Fruit fly (Drosophila melanogaster): Measurements from ENCODE around the gene CCAP.

Gene CCAP

DNA sequence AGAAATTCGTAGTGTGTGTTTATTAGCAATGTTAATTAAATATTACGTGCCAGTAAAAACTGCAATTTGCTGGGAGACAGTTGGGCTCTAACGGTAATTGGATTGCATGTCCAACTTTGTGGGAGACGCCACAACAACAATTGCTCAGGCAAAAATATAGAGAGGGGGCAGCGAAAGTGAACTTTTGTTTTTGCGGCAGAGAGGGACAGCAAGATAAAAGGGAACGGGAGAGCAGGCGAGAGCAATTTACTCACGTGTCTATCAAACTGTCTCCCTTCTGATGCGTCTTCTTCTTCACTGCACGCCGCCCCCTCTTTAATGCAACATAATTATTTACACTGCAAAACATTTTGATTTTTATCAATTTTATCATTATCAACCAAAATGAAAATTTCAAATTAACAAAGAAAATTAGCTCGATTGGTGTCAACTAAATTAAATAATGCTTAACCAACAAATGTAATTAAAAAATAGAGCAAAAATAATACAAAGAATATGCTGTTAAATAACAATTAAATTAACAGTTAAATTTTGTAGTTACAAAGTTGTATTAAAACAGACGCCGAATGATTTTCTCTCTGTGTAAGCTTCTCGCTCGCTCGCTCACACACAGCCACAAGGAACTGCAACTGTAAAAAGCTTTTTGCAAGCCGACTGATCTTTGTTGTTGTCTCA lies 34.5 kb downstream of the CCAP start:
- TF ChIP-seq rgr (GFP tag; optimal IDR thresholded peaks at IDR 0.05): peak; percentile 88
- TF ChIP-seq Rel (GFP tag; optimal IDR thresholded peaks at IDR 0.05): no peak
- TF ChIP-seq Rel (tag; optimal IDR thresholded peaks at IDR 0.05): peak; percentile 35
- TF ChIP-seq dsf (GFP tag; optimal IDR thresholded peaks at IDR 0.05; ENCODE audit: borderline replicate concordance): peak; percentile 45
- peak; percentile 60 for TF ChIP-seq CG32264 (GFP tag; optimal IDR thresholded peaks at IDR 0.05)
- peak; percentile 51 for TF ChIP-seq brk (GFP tag; optimal IDR thresholded peaks at IDR 0.05)
- peak; percentile 76 for TF ChIP-seq tai (GFP tag; optimal IDR thresholded peaks at IDR 0.05)
- TF ChIP-seq psq (GFP tag; optimal IDR thresholded peaks at IDR 0.05): peak; percentile 81
- TF ChIP-seq N (GFP tag; optimal IDR thresholded peaks at IDR 0.05): no peak
- TF ChIP-seq Sp1 (GFP tag; optimal IDR thresholded peaks at IDR 0.05): peak; percentile 92
- peak; percentile 51 for TF ChIP-seq Dfd (GFP tag; optimal IDR thresholded peaks at IDR 0.05)
- peak; percentile 10 to 43 for TF ChIP-seq dl (GFP tag; optimal IDR thresholded peaks at IDR 0.05; ENCODE audit: insufficient read depth in 1 of 2, partially characterized antibody in 2 of 2)
- no peak for TF ChIP-seq Hr78 (GFP tag; optimal IDR thresholded peaks at IDR 0.05)
- peak; percentile 88 for TF ChIP-seq ey (GFP tag; optimal IDR thresholded peaks at IDR 0.05)
- TF ChIP-seq woc (GFP tag; optimal IDR thresholded peaks at IDR 0.05): peak; percentile 88
- no peak for TF ChIP-seq lola (GFP tag; optimal IDR thresholded peaks at IDR 0.05)
- TF ChIP-seq foxo (GFP tag; optimal IDR thresholded peaks at IDR 0.05): peak in 1 of 2 experiments; percentile 91
- TF ChIP-seq sage (GFP tag; optimal IDR thresholded peaks at IDR 0.05): peak; percentile 66
- peak; percentile 93 for TF ChIP-seq HLH106 (tag; optimal IDR thresholded peaks at IDR 0.05)
- TF ChIP-seq OdsH (GFP tag; optimal IDR thresholded peaks at IDR 0.05): peak; percentile 89
- TF ChIP-seq GATAd (GFP tag; optimal IDR thresholded peaks at IDR 0.05): no peak
- TF ChIP-seq Vsx2 (GFP tag; optimal IDR thresholded peaks at IDR 0.05; ENCODE audit: partially characterized antibody): no peak
- TF ChIP-seq Dif (GFP tag; optimal IDR thresholded peaks at IDR 0.05; ENCODE audit: partially characterized antibody): peak; percentile 44
- no peak for TF ChIP-seq sv (GFP tag; optimal IDR thresholded peaks at IDR 0.05)
- no peak for TF ChIP-seq jim (GFP tag; optimal IDR thresholded peaks at IDR 0.05)
- no peak for TF ChIP-seq usp (GFP tag; optimal IDR thresholded peaks at IDR 0.05)
- no peak for TF ChIP-seq Hr83 (GFP tag; optimal IDR thresholded peaks at IDR 0.05; ENCODE audit: poor library complexity, severe bottlenecking)
- TF ChIP-seq h (GFP tag; optimal IDR thresholded peaks at IDR 0.05): peak; percentile 93
- TF ChIP-seq Jra (GFP tag; optimal IDR thresholded peaks at IDR 0.05): peak; percentile 21
- no peak for TF ChIP-seq CrebA (GFP tag; optimal IDR thresholded peaks at IDR 0.05; ENCODE audit: borderline replicate concordance)
- TF ChIP-seq Mio (GFP tag; optimal IDR thresholded peaks at IDR 0.05): no peak
- TF ChIP-seq pan (optimal IDR thresholded peaks at IDR 0.05): no peak
- TF ChIP-seq dmrt93B (GFP tag; optimal IDR thresholded peaks at IDR 0.05): peak; percentile 89
- peak; percentile 78 for TF ChIP-seq CG9705 (GFP tag; optimal IDR thresholded peaks at IDR 0.05)
- TF ChIP-seq Abd-B (GFP tag; optimal IDR thresholded peaks at IDR 0.05): no peak
- no peak for TF ChIP-seq Myc (optimal IDR thresholded peaks at IDR 0.05)
- peak; percentile 79 for TF ChIP-seq fru (GFP tag; optimal IDR thresholded peaks at IDR 0.05)
- TF ChIP-seq Hnf4 (GFP tag; optimal IDR thresholded peaks at IDR 0.05): peak; percentile 65
- TF ChIP-seq br (GFP tag; optimal IDR thresholded peaks at IDR 0.05): peak; percentile 84

DNA sequence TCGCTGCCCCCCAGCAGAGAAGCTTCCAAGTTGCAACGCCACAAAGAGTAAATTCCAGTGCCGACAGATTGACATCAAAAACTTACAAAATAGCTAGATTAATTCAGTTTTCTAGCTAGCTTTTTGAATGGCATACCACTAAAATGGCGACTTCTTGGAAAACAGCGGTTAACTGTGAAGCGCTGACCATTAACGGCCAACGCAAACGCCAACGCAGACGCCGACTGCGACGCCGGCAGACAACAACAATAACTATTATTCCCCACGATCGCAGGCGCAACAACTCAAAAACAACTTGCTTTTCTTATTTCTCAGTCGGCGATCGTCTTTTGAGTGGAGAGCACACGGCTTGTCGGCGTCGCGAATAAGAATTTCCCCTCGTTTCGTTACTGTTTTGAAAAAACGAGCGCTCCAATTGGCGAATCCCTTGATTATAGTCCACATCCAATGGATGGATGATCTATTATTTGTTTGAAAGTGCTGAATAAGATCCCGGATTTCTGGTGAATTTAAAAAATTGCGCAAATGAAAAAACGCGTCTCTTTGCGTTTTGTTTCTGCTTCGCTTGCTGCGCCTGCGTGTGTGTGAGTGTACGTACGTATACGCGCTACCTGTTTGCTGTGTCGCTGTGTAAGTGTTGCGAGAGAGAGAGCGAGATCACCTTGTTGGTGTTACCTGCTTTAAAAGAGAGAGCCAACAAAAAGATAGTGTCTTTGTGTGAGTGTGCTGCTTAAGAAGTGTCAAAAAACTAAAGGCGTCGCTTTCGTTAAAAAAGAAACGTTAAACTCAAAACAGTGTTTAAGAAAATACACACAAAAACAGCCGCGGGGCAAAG lies 35.2 kb downstream of the CCAP start:
- TF ChIP-seq sv (GFP tag; optimal IDR thresholded peaks at IDR 0.05): no peak
- peak; percentile 32 to 48 for TF ChIP-seq dl (GFP tag; optimal IDR thresholded peaks at IDR 0.05; ENCODE audit: insufficient read depth in 1 of 2, partially characterized antibody in 2 of 2)
- peak; percentile 35 for TF ChIP-seq psq (GFP tag; optimal IDR thresholded peaks at IDR 0.05)
- no peak for TF ChIP-seq Vsx2 (GFP tag; optimal IDR thresholded peaks at IDR 0.05; ENCODE audit: partially characterized antibody)
- TF ChIP-seq Hr83 (GFP tag; optimal IDR thresholded peaks at IDR 0.05; ENCODE audit: poor library complexity, severe bottlenecking): peak; percentile 14
- TF ChIP-seq Sp1 (GFP tag; optimal IDR thresholded peaks at IDR 0.05): peak; percentile 21
- no peak for TF ChIP-seq GATAd (GFP tag; optimal IDR thresholded peaks at IDR 0.05)
- peak; percentile 47 for TF ChIP-seq N (GFP tag; optimal IDR thresholded peaks at IDR 0.05)
- peak; percentile 19 for TF ChIP-seq Dif (GFP tag; optimal IDR thresholded peaks at IDR 0.05; ENCODE audit: partially characterized antibody)
